Fruit fly (Drosophila melanogaster) Kc167 (cell line): ENCODE results near the gene Tsc1.

Experiments
- Myc ChIP-seq: fragments of >200 bp; optimal IDR thresholded peaks from 2 replicates; lab custom pipeline; 2017; ENCODE audit warnings: missing external identifiers
- Sin3A ChIP-seq: fragments of >200 bp; optimal IDR thresholded peaks from 2 replicates; lab custom pipeline; 2018; ENCODE audit warnings: missing external identifiers
- h ChIP-seq: fragments of >200 bp; optimal IDR thresholded peaks from 3 replicates; lab custom pipeline; 2018; ENCODE audit warnings: missing external identifiers
- insv ChIP-seq: fragments of >200 bp; optimal IDR thresholded peaks from 3 replicates; lab custom pipeline; 2018; ENCODE audit warnings: missing external identifiers
- psq ChIP-seq: fragments of >200 bp; optimal IDR thresholded peaks from 2 replicates; lab custom pipeline; 2017; ENCODE audit warnings: missing external identifiers
- ttk ChIP-seq: sonication (Bioruptor generic); optimal IDR thresholded peaks from 2 replicates; lab custom pipeline; 2017; ENCODE audit warnings: missing external identifiers

Tsc1 gene

DNA sequence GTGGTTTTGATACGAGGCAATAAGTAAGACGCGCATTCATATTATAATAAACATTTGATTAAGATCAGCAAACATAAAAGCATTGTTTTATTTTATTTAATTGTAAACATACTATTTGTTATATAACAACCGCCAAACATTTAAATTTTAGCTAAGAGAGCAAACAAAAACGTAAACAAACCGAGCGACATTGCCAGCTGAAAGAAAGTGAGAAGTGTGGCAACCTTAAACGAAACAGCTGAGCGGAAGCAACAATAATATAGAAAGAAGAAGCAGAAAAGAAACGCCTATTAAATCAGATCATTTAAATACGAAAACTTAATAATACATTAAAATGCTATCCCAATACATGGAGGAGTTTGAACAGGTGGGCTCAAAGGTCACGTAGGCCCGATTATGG, 4.5 kb downstream of the Tsc1 start, which contains the start of gene Sec10:
Sec10 (plus strand) TSS at position 252 of the 400 bp plus-strand sequence.
- TF ChIP-seq insv (lab: Kevin White, UChicago) (no peak), ttk (lab: Kevin White, UChicago) (no peak), Myc (lab: Kevin White, UChicago) (no peak), Sin3A (lab: Kevin White, UChicago) (no peak), psq (lab: Kevin White, UChicago) (no peak), h (lab: Kevin White, UChicago) (no peak)

- TF ChIP-seq Sin3A (lab: Kevin White, UChicago): no peak
- no peak for TF ChIP-seq psq (lab: Kevin White, UChicago)
- TF ChIP-seq insv (lab: Kevin White, UChicago): no peak
- TF ChIP-seq h (lab: Kevin White, UChicago): no peak
- TF ChIP-seq ttk (lab: Kevin White, UChicago): no peak
- TF ChIP-seq Myc (lab: Kevin White, UChicago): no peak
These were observed 7.3 kb downstream of the Tsc1 start, which contains the start of gene Npc2f for dm6 chr3R:24137311-24137945. TSS of gene Npc2f (plus strand) at chr3R:24137895.

DNA sequence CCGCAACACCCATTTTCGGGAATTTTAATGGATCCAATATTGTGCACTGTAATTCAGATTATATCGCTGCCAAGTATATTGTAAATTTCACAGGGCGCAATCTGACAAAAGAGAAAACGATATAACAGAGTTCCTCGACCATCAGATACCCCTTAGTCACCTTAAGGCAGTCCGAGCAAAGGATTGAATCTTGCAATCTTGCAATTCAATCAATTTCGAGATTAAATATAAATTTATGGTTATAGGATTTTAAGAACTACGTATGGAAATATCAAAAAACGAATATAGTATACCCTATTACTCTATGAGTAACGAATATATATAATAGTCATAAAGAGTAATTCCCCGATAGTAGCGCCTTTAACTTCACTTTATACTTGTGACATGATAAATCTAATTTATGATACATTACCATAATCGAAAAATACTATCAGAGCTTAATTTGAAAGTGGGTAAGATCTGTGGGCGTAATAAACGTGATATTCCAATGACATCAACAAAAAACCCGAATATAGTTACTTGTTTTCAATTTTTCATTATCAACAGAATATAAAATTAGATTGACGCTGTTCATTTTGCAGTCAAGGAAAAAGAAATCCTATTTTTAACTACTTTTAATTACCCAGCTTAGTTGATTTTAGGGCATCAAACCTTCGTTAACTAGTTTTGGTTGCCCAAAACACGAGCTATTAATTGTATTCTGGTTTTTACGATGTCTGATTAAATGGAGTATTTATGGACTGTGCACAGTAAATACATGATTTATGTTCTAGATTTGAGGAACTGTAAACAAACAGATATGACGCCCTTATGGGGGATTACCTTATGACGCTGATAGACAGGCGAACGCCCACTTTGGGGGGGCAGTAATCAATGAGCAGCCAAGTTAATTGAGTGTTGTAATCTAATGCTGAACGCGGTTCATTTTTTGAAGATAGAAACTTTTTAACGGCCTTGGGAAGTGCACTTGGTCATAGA, 8.7 kb downstream of the Tsc1 start:
- TF ChIP-seq ttk (lab: Kevin White, UChicago) (no peak), h (lab: Kevin White, UChicago) (no peak), psq (lab: Kevin White, UChicago) (no peak), Sin3A (lab: Kevin White, UChicago) (no peak), Myc (lab: Kevin White, UChicago) (no peak), insv (lab: Kevin White, UChicago) (no peak)

- no peak for TF ChIP-seq insv (lab: Kevin White, UChicago)
- TF ChIP-seq Myc (lab: Kevin White, UChicago): no peak
- TF ChIP-seq h (lab: Kevin White, UChicago): no peak
- no peak for TF ChIP-seq ttk (lab: Kevin White, UChicago)
- TF ChIP-seq Sin3A (lab: Kevin White, UChicago): no peak
- no peak for TF ChIP-seq psq (lab: Kevin White, UChicago)
These were observed 9.6 kb downstream of the Tsc1 start for dm6 chr3R:24139646-24140130.

dm6 chr3R:24141013-24141592, 11.0 kb downstream of the Tsc1 start, which contains the start of gene Kal1:
TSS of gene Kal1 (plus strand) at chr3R:24141395.
- TF ChIP-seq ttk (lab: Kevin White, UChicago) (no peak), insv (lab: Kevin White, UChicago) (no peak)

- no peak for TF ChIP-seq ttk (lab: Kevin White, UChicago)
- no peak for TF ChIP-seq insv (lab: Kevin White, UChicago)
- TF ChIP-seq h (lab: Kevin White, UChicago): no peak
- no peak for TF ChIP-seq psq (lab: Kevin White, UChicago)
- TF ChIP-seq Sin3A (lab: Kevin White, UChicago): no peak
- no peak for TF ChIP-seq Myc (lab: Kevin White, UChicago)
These were observed 12.9 kb downstream of the Tsc1 start for dm6 chr3R:24142971-24143370.

DNA sequence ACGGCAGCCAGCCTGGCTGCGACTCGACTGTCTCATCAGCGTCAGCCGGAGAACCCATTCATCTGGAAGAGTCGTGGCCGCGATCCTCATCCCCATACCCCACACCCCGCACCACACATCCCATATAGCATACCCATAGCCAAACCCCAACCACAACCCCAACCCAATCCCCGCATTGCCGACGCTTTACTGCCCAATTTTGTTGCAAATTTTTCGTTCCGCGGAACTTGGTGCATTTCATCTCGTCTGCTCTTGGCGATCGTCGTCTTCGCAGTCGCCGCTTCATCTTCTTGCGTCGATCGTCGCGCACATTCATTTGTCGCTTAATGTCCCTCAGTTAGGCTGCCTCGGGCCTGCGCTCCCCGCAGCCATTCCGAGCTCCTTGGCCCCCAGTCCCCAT, 13.3 kb downstream of the Tsc1 start:
- TF ChIP-seq insv (lab: Kevin White, UChicago) (no peak), Myc (lab: Kevin White, UChicago) (no peak), ttk (lab: Kevin White, UChicago) (no peak), Sin3A (lab: Kevin White, UChicago) (no peak), h (lab: Kevin White, UChicago) (no peak), psq (lab: Kevin White, UChicago) (no peak)

DNA sequence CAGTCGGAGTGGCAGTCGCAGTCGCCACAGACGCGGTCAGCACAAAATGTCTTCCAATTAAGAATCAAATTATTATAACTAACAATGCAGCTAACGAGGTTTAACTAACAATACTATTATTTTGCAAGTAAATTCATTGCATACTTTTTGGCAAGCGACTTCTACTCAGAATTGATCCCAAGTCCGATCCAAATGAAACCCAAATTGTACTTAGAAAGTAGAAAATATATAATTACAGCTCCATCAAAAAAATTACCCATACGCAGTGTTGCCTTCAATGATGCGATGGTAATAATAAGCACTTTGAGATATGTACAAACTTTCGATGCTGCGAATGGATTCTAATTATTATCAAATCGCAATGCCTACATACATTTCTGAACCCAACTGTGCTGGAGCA, 13.7 kb downstream of the Tsc1 start:
- TF ChIP-seq psq (lab: Kevin White, UChicago): no peak
- no peak for TF ChIP-seq insv (lab: Kevin White, UChicago)
- no peak for TF ChIP-seq Sin3A (lab: Kevin White, UChicago)
- no peak for TF ChIP-seq Myc (lab: Kevin White, UChicago)
- no peak for TF ChIP-seq ttk (lab: Kevin White, UChicago)
- no peak for TF ChIP-seq h (lab: Kevin White, UChicago)

dm6 chr3R:24144542-24144941, 14.4 kb downstream of the Tsc1 start:
- TF ChIP-seq insv (lab: Kevin White, UChicago) (no peak), Sin3A (lab: Kevin White, UChicago) (no peak), Myc (lab: Kevin White, UChicago) (no peak), psq (lab: Kevin White, UChicago) (no peak), ttk (lab: Kevin White, UChicago) (no peak), h (lab: Kevin White, UChicago) (no peak)

dm6 chr3R:24148838-24149237, 18.7 kb downstream of the Tsc1 start, which contains the start of gene Slimp:
TSS of gene Slimp (minus strand) at chr3R:24148967.
- TF ChIP-seq h (lab: Kevin White, UChicago) (no peak), insv (lab: Kevin White, UChicago) (no peak), Myc (lab: Kevin White, UChicago) (no peak), ttk (lab: Kevin White, UChicago) (no peak), Sin3A (lab: Kevin White, UChicago) (no peak), psq (lab: Kevin White, UChicago) (no peak)
